Worm (Caenorhabditis elegans): ENCODE data around the gene ida-1.
A peak's percentile ranks its signal among the peaks of the same experiment; 100 is the strongest.

ida-1 gene

ce11 chrIII:5758519-5759099, 3.3 kb downstream of the ida-1 start (continued):
- peak in 1 of 2 experiments; percentile 35 for TF ChIP-seq lin-35 (GFP tag; optimal IDR thresholded peaks at IDR 0.05)
- peak; percentile 91 for TF ChIP-seq nhr-71 (tag; optimal IDR thresholded peaks at IDR 0.05)
- no peak for TF ChIP-seq C34B4.2 (tag; optimal IDR thresholded peaks at IDR 0.05)
- TF ChIP-seq mep-1 (tag; optimal IDR thresholded peaks at IDR 0.05) = peak; percentile 62
- peak; percentile 49 for TF ChIP-seq tbx-2 (tag; optimal IDR thresholded peaks at IDR 0.05)
- peak; percentile 78 for TF ChIP-seq egl-13 (tag; optimal IDR thresholded peaks at IDR 0.05)
- TF ChIP-seq C16A3.4 (tag; optimal IDR thresholded peaks at IDR 0.05) = peak; percentile 10
- TF ChIP-seq unc-98 (GFP tag; IDR thresholded peaks at IDR 0.05) = no peak
- no peak for TF ChIP-seq fkh-4 (tag; optimal IDR thresholded peaks at IDR 0.05; ENCODE audit: borderline replicate concordance)
- TF ChIP-seq lin-13 (GFP tag; optimal IDR thresholded peaks at IDR 0.05) = peak; percentile 42
- peak; percentile 24 to 43 (median 24) for TF ChIP-seq ceh-82 (tag; optimal IDR thresholded peaks at IDR 0.05)
- no peak for TF ChIP-seq nhr-237 (tag; optimal IDR thresholded peaks at IDR 0.05)
- TF ChIP-seq nhr-77 (tag; optimal IDR thresholded peaks at IDR 0.05) = no peak
- peak; percentile 74 for TF ChIP-seq dsc-1 (tag; optimal IDR thresholded peaks at IDR 0.05)
- no peak for TF ChIP-seq sup-37 (GFP tag; optimal IDR thresholded peaks at IDR 0.05)
- TF ChIP-seq irx-1 (tag; optimal IDR thresholded peaks at IDR 0.05) = peak; percentile 52
- TF ChIP-seq nhr-20 (tag; optimal IDR thresholded peaks at IDR 0.05) = peak; percentile 37
- no peak for TF ChIP-seq nhr-90 (tag; optimal IDR thresholded peaks at IDR 0.05; ENCODE audit: poor library complexity)
- TF ChIP-seq unc-86 (tag; optimal IDR thresholded peaks at IDR 0.05) = peak; percentile 81
- TF ChIP-seq sox-4 (tag; optimal IDR thresholded peaks at IDR 0.05) = peak; percentile 72
- peak; percentile 27 for TF ChIP-seq snu-23 (GFP tag; optimal IDR thresholded peaks at IDR 0.05)
- peak in 1 of 2 experiments; percentile 19 for TF ChIP-seq ztf-11 (tag; optimal IDR thresholded peaks at IDR 0.05)
- TF ChIP-seq mdl-1 (tag; optimal IDR thresholded peaks at IDR 0.05) = no peak
- TF ChIP-seq nhr-85 (tag) = no peak
- no peak for TF ChIP-seq C04F5.9 (tag; optimal IDR thresholded peaks at IDR 0.05)
- no peak for TF ChIP-seq jun-1 (tag; optimal IDR thresholded peaks at IDR 0.05)
- TF ChIP-seq nhr-84 (tag; optimal IDR thresholded peaks at IDR 0.05) = no peak
- no peak for TF ChIP-seq nhr-12 (tag; optimal IDR thresholded peaks at IDR 0.05)
- TF ChIP-seq zag-1 (tag; optimal IDR thresholded peaks at IDR 0.05) = no peak
- peak; percentile 63 for TF ChIP-seq pax-3 (tag; optimal IDR thresholded peaks at IDR 0.05)
- TF ChIP-seq ama-1 (optimal IDR thresholded peaks at IDR 0.05) = no peak
- TF ChIP-seq hpl-2 (GFP tag; optimal IDR thresholded peaks at IDR 0.05) = no peak
- peak; percentile 60 for TF ChIP-seq xbp-1 (tag; optimal IDR thresholded peaks at IDR 0.05)
- no peak for TF ChIP-seq hlh-4 (tag; optimal IDR thresholded peaks at IDR 0.05)
- TF ChIP-seq nhr-19 (GFP tag; conservative IDR thresholded peaks at IDR 0.05) = peak; percentile 25; the same call in 1 of the 2 replicates
- no peak for TF ChIP-seq efl-3 (GFP tag; optimal IDR thresholded peaks at IDR 0.05)
- TF ChIP-seq nhr-11 (tag; optimal IDR thresholded peaks at IDR 0.05) = peak; percentile 40
- no peak for TF ChIP-seq unc-62 (GFP tag; optimal IDR thresholded peaks at IDR 0.05)
- TF ChIP-seq alr-1 (tag; optimal IDR thresholded peaks at IDR 0.05; ENCODE audit: borderline replicate concordance) = no peak
- TF ChIP-seq mef-2 (tag; optimal IDR thresholded peaks at IDR 0.05) = peak; percentile 74
- no peak for TF ChIP-seq skn-1 (tag; optimal IDR thresholded peaks at IDR 0.05)

ce11 chrIII:5760721-5761120, 5.4 kb downstream of the ida-1 start:
- TF ChIP-seq pax-3 (tag; optimal IDR thresholded peaks at IDR 0.05) (no peak), lin-14 (GFP tag; optimal IDR thresholded peaks at IDR 0.05) (peak; percentile 60)

- no peak for TF ChIP-seq zip-4 (GFP tag; optimal IDR thresholded peaks at IDR 0.05)
- TF ChIP-seq aha-1 (tag; optimal IDR thresholded peaks at IDR 0.05) = no peak
- no peak for TF ChIP-seq jun-1 (tag; optimal IDR thresholded peaks at IDR 0.05)
- no peak for TF ChIP-seq xbp-1 (tag; optimal IDR thresholded peaks at IDR 0.05)
- TF ChIP-seq F16B12.6 (tag; optimal IDR thresholded peaks at IDR 0.05) = no peak
- TF ChIP-seq efl-3 (GFP tag; optimal IDR thresholded peaks at IDR 0.05) = no peak
- no peak for TF ChIP-seq hpl-2 (GFP tag; optimal IDR thresholded peaks at IDR 0.05)
- no peak for TF ChIP-seq irx-1 (tag; optimal IDR thresholded peaks at IDR 0.05)
- TF ChIP-seq nhr-47 (tag; optimal IDR thresholded peaks at IDR 0.05) = no peak
- TF ChIP-seq lir-3 (tag; optimal IDR thresholded peaks at IDR 0.05; ENCODE audit: poor library complexity) = no peak
- TF ChIP-seq nhr-12 (tag; optimal IDR thresholded peaks at IDR 0.05) = no peak
- no peak for TF ChIP-seq isw-1 (GFP tag; IDR thresholded peaks at IDR 0.05)
- TF ChIP-seq nhr-71 (tag; optimal IDR thresholded peaks at IDR 0.05) = no peak
- no peak for TF ChIP-seq ceh-88 (GFP tag; IDR thresholded peaks at IDR 0.05)
- no peak for TF ChIP-seq ceh-90 (tag; optimal IDR thresholded peaks at IDR 0.05)
- no peak for TF ChIP-seq fkh-4 (tag; optimal IDR thresholded peaks at IDR 0.05; ENCODE audit: borderline replicate concordance)
- TF ChIP-seq nhr-20 (tag; optimal IDR thresholded peaks at IDR 0.05) = no peak
- no peak for TF ChIP-seq blmp-1 (tag; optimal IDR thresholded peaks at IDR 0.05)
Measured at ce11 chrIII:5761886-5762285, 6.5 kb downstream of the ida-1 start.

All from whole organism, L1 larva.